Worm (Caenorhabditis elegans): Measurements from ENCODE around the gene gid-8.

DNA sequence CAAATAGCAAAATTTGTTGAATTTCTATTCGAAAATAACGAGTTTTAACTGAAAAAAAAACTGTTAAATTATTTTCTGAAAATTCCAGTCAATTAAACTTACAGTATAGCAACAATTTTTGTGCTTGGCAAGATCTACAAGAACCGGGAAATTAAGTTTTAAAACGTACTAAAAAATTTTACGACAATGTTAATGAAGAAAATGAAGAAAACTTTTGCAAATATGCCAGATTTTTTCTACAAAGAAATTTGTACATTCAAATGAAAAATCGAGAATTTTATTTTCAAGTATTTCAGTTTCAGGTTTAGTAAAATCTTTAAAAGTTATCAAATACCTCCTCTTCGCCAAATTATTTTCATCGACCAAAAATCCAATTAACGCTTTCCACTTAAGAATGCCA lies 25.5 kb upstream of the gid-8 start, which contains the start of gene cnc-11:
- TF ChIP-seq W03F9.2 (tag; optimal IDR thresholded peaks at IDR 0.05) (no peak), him-1 (tag; optimal IDR thresholded peaks at IDR 0.05) (no peak), dao-5 (tag; optimal IDR thresholded peaks at IDR 0.05) (no peak)

Data from whole organism, L4/young adult.